Worm (Caenorhabditis elegans) whole organism, midembryonic: ENCODE data around the gene ZK262.20.

Source experiments
- T22C8.4 ChIP-seq: fragments of 200-800 bp; sonication (Bioruptor generic); IDR thresholded peaks from 2 replicates; pipeline ENCODE4 v1.3.6; 2022; ENCODE audit warnings: missing genetic modification characterization, missing compliant biosample characterization
- cog-1 ChIP-seq: sonication (generic microtip); optimal IDR thresholded peaks from 2 replicates; lab custom pipeline; 2016; ENCODE audit warnings: missing genetic modification characterization, missing compliant biosample characterization
- flt-1 ChIP-seq: fragments of 200-800 bp; sonication (Bioruptor generic); IDR thresholded peaks from 2 replicates; pipeline ENCODE4 v1.3.6; 2022; ENCODE audit warnings: missing genetic modification characterization, missing compliant biosample characterization
- klf-2 ChIP-seq: fragments of 200-800 bp; sonication (Bioruptor generic); conservative IDR thresholded peaks from 2 replicates; pipeline ENCODE4 v1.3.6; 2022; ENCODE audit warnings: missing genetic modification reagents, missing genetic modification characterization, missing compliant biosample characterization
- med-1 ChIP-seq: sonication (generic microtip); optimal IDR thresholded peaks from 2 replicates; lab custom pipeline; 2017; ENCODE audit warnings: missing genetic modification characterization, mild to moderate bottlenecking, missing compliant biosample characterization, antibody characterized with exemption, missing genetic modification reagents; ENCODE audit not compliant: insufficient read depth
- ref-1 ChIP-seq: fragments of 200-800 bp; sonication (Bioruptor generic); conservative IDR thresholded peaks from 2 replicates; pipeline ENCODE4 v1.3.6; 2022; ENCODE audit warnings: missing genetic modification reagents, missing genetic modification characterization, missing compliant biosample characterization
- tab-1 ChIP-seq: fragments of 200-800 bp; sonication (Bioruptor generic); IDR thresholded peaks from 2 replicates; pipeline ENCODE4 v1.3.6; 2022; ENCODE audit warnings: missing genetic modification characterization, missing compliant biosample characterization
- ztf-23 ChIP-seq: fragments of 200-800 bp; sonication (Bioruptor generic); IDR thresholded peaks from 2 replicates; pipeline ENCODE4 v1.3.6; 2022; ENCODE audit warnings: missing genetic modification reagents, missing genetic modification characterization, missing compliant biosample characterization

- TF ChIP-seq flt-1 (GFP tag; lab: Robert Waterston, UW) (no peak), T22C8.4 (GFP tag; lab: Robert Waterston, UW) (no peak), med-1 (GFP tag; lab: Kevin White, UChicago) (no peak), tab-1 (GFP tag; lab: Robert Waterston, UW) (no peak), ref-1 (no peak), klf-2 (GFP tag; lab: Robert Waterston, UW) (no peak), ztf-23 (GFP tag; lab: Robert Waterston, UW) (no peak), cog-1 (no peak)
These were observed 9.3 kb upstream of the ZK262.20 start, which contains the start of gene ZK228.1 for ce11 chrV:18444118-18444517.
